Fruit fly (Drosophila melanogaster) Kc167 (cell line): ENCODE measurements around the gene Dis3.

Source experiments
- h ChIP-seq: fragments of >200 bp; optimal IDR thresholded peaks from 3 replicates; lab custom pipeline; 2018; ENCODE audit warnings: missing external identifiers
- psq ChIP-seq: fragments of >200 bp; optimal IDR thresholded peaks from 2 replicates; lab custom pipeline; 2017; ENCODE audit warnings: missing external identifiers

DNA sequence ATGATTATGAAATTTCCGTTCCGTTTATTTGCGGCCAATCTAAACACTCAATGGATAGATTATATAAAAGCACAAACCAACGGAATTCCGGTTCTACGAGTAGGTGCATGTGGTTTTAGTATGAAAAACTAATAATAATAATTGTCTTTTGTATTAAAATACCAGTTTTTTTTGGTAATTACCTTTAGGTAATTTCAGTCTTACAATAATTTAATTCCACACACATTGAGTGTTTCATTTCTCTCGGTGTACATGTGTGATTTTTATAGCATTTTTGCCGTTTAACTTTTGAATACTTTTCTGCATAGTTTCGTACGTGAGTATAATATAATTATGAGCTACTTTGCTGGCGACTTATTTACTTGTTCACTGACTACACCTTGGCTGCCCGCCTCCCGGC, 30.2 kb upstream of the Dis3 start:
- TF ChIP-seq h (no peak), psq (lab: Kevin White, UChicago) (no peak)
